Fruit fly (Drosophila melanogaster) whole organism, embryonic: ENCODE measurements around the gene CG42525.

Experiments
- BtbVII ChIP-seq: fragments of 200-800 bp; sonication (Bioruptor generic); optimal IDR thresholded peaks from 3 replicates; lab custom pipeline; 2017; ENCODE audit warnings: missing biosample characterization, mild to moderate bottlenecking, missing genetic modification characterization
- CG1024 ChIP-seq: fragments of 200-800 bp; sonication (Bioruptor generic); IDR thresholded peaks from 2 replicates; pipeline ENCODE4 v1.3.6; 2022; ENCODE audit warnings: missing biosample characterization, missing genetic modification characterization
- CG10267 ChIP-seq: fragments of 200-800 bp; sonication (Bioruptor generic); optimal IDR thresholded peaks from 2 replicates; lab custom pipeline; 2018; ENCODE audit warnings: missing biosample characterization, mild to moderate bottlenecking, missing genetic modification characterization, moderate library complexity
- CG10462 ChIP-seq: fragments of 200-800 bp; sonication (Bioruptor generic); optimal IDR thresholded peaks from 2 replicates; lab custom pipeline; 2016; ENCODE audit warnings: missing biosample characterization, missing genetic modification characterization
- CG10543 ChIP-seq: fragments of 200-800 bp; sonication (Bioruptor generic); optimal IDR thresholded peaks from 3 replicates; lab custom pipeline; 2017; ENCODE audit warnings: missing biosample characterization, mild to moderate bottlenecking, missing genetic modification characterization, moderate library complexity
- CG12155 ChIP-seq: fragments of 200-800 bp; sonication (Bioruptor generic); optimal IDR thresholded peaks from 3 replicates; lab custom pipeline; 2016; ENCODE audit warnings: missing biosample characterization, missing genetic modification characterization
- CG12769 ChIP-seq: fragments of 200-800 bp; sonication (Bioruptor generic); optimal IDR thresholded peaks from 2 replicates; lab custom pipeline; 2019; ENCODE audit warnings: missing biosample characterization, mild to moderate bottlenecking, missing genetic modification characterization, moderate library complexity
- CG14441 ChIP-seq: fragments of 200-800 bp; sonication (Bioruptor generic); IDR thresholded peaks from 2 replicates; pipeline ENCODE4 v1.3.6; 2022; ENCODE audit warnings: missing biosample characterization, missing genetic modification characterization
- CG1647 ChIP-seq: fragments of 200-800 bp; sonication (Bioruptor generic); optimal IDR thresholded peaks from 3 replicates; lab custom pipeline; 2016; ENCODE audit warnings: missing biosample characterization, missing genetic modification characterization
- CG17568 ChIP-seq: fragments of 200-800 bp; sonication (Bioruptor generic); optimal IDR thresholded peaks from 2 replicates; lab custom pipeline; 2018; ENCODE audit warnings: missing biosample characterization, mild to moderate bottlenecking, missing genetic modification characterization, moderate library complexity
- CG17829 ChIP-seq: fragments of 200-800 bp; optimal IDR thresholded peaks from 2 replicates; lab custom pipeline; 2019; ENCODE audit warnings: missing biosample characterization, mild to moderate bottlenecking, missing genetic modification characterization, moderate library complexity
- CG18011 ChIP-seq: fragments of 200-800 bp; sonication (Bioruptor generic); optimal IDR thresholded peaks from 2 replicates; lab custom pipeline; 2017; ENCODE audit warnings: missing biosample characterization, missing genetic modification characterization, mild to moderate bottlenecking, moderate library complexity, missing genotype
- CG18599 ChIP-seq: fragments of 200-800 bp; sonication (Bioruptor generic); optimal IDR thresholded peaks from 3 replicates; lab custom pipeline; 2017; ENCODE audit warnings: missing biosample characterization, missing genetic modification characterization, mild to moderate bottlenecking, moderate library complexity, missing genetic modification reagents
- CG31365 ChIP-seq: fragments of 200-800 bp; sonication (Bioruptor generic); optimal IDR thresholded peaks from 2 replicates; lab custom pipeline; 2018; ENCODE audit warnings: missing biosample characterization, mild to moderate bottlenecking, missing genetic modification characterization
- CG34376 ChIP-seq: fragments of 200-800 bp; sonication (Bioruptor generic); optimal IDR thresholded peaks from 2 replicates; lab custom pipeline; 2018; ENCODE audit warnings: missing biosample characterization, mild to moderate bottlenecking, missing genetic modification characterization
- CG3995 ChIP-seq: fragments of 200-800 bp; sonication (Bioruptor generic); optimal IDR thresholded peaks from 3 replicates; lab custom pipeline; 2016; ENCODE audit warnings: missing biosample characterization, missing genetic modification characterization
- CG4360 ChIP-seq: fragments of 200-800 bp; sonication (Bioruptor generic); IDR thresholded peaks from 2 replicates; pipeline ENCODE4 v1.3.6; 2022; ENCODE audit warnings: missing biosample characterization, missing genetic modification characterization
- CG4617 ChIP-seq: fragments of 200-800 bp; sonication (Bioruptor generic); optimal IDR thresholded peaks from 3 replicates; lab custom pipeline; 2016; ENCODE audit warnings: missing biosample characterization, missing genetic modification characterization, borderline replicate concordance
- CG7745 ChIP-seq: fragments of 200-800 bp; sonication (Bioruptor generic); optimal IDR thresholded peaks from 2 replicates; lab custom pipeline; 2018; ENCODE audit warnings: missing biosample characterization, mild to moderate bottlenecking, missing genetic modification characterization, moderate library complexity
- CG8290 ChIP-seq, 3 experiments: fragments of 200-800 bp; sonication (Bioruptor generic); optimal IDR thresholded peaks; 2 replicates each; lab custom pipeline; 2016 to 2019; ENCODE audit warnings: missing biosample characterization in 3 of 3, missing genetic modification characterization in 3 of 3, mild to moderate bottlenecking in 2 of 3, moderate library complexity in 1 of 3
- CoRest ChIP-seq: fragments of 200-800 bp; sonication (Bioruptor generic); optimal IDR thresholded peaks from 3 replicates; lab custom pipeline; 2018; ENCODE audit warnings: missing biosample characterization, mild to moderate bottlenecking, missing genetic modification characterization, moderate library complexity
- Dek ChIP-seq: fragments of 200-800 bp; sonication (Bioruptor generic); optimal IDR thresholded peaks from 3 replicates; lab custom pipeline; 2019; ENCODE audit warnings: missing biosample characterization, mild to moderate bottlenecking, missing genetic modification characterization, moderate library complexity
- Doc2 ChIP-seq: fragments of 200-800 bp; sonication (Bioruptor generic); IDR thresholded peaks from 2 replicates; pipeline ENCODE4 v1.3.6; 2022; ENCODE audit warnings: missing biosample characterization, missing genetic modification characterization
- HHEX ChIP-seq: fragments of 200-800 bp; sonication (Bioruptor generic); optimal IDR thresholded peaks from 3 replicates; lab custom pipeline; 2017; ENCODE audit warnings: missing biosample characterization, mild to moderate bottlenecking, missing genetic modification characterization, missing genetic modification reagents
- Hand ChIP-seq: fragments of 200-800 bp; sonication (Bioruptor generic); optimal IDR thresholded peaks from 2 replicates; lab custom pipeline; 2017; ENCODE audit warnings: mild to moderate bottlenecking, missing biosample characterization, missing genetic modification reagents, missing genetic modification characterization
- Med ChIP-seq: fragments of 200-800 bp; sonication (Bioruptor generic); peaks from one replicate; lab custom pipeline; 2016; ENCODE audit warnings: missing biosample characterization, missing genetic modification characterization, mild to moderate bottlenecking, inconsistent platforms, moderate library complexity
- Trl ChIP-seq, 3 experiments: fragments of >200 bp in 2 of 3; fragments of 200-800 bp in 1 of 3; sonication (Bioruptor generic) in 1 of 3; optimal IDR thresholded peaks; 2 replicates in 1 of 3; 3 replicates in 2 of 3; lab custom pipeline; 2016 to 2017; ENCODE audit warnings: missing biosample characterization in 1 of 3, missing genetic modification characterization in 1 of 3
- Vsx1 ChIP-seq: fragments of 200-800 bp; sonication (Bioruptor generic); optimal IDR thresholded peaks from 2 replicates; lab custom pipeline; 2017; ENCODE audit warnings: missing biosample characterization, mild to moderate bottlenecking, missing genetic modification characterization, missing genetic modification reagents
- Xbp1 ChIP-seq: fragments of 200-800 bp; sonication (Bioruptor generic); optimal IDR thresholded peaks from 3 replicates; lab custom pipeline; 2016; ENCODE audit warnings: missing biosample characterization, mild to moderate bottlenecking, missing genetic modification characterization
- amos ChIP-seq: fragments of 200-800 bp; sonication (Bioruptor generic); IDR thresholded peaks from 2 replicates; pipeline ENCODE4 v1.3.6; 2022; ENCODE audit warnings: missing biosample characterization, missing genetic modification characterization; ENCODE audit not compliant: partially characterized antibody
- ase ChIP-seq: fragments of 200-800 bp; sonication (Bioruptor generic); IDR thresholded peaks from 3 replicates; pipeline ENCODE4 v1.3.6; 2022; ENCODE audit warnings: missing biosample characterization, missing genetic modification characterization
- chm ChIP-seq: fragments of 200-800 bp; sonication (Bioruptor generic); IDR thresholded peaks from 2 replicates; pipeline ENCODE4 v1.3.6; 2022; ENCODE audit warnings: missing biosample characterization, missing genetic modification characterization
- crol ChIP-seq: fragments of 200-800 bp; sonication (Bioruptor generic); IDR thresholded peaks from 2 replicates; pipeline ENCODE4 v1.3.6; 2022; ENCODE audit warnings: missing biosample characterization, missing genetic modification characterization
- dmrt11E ChIP-seq: fragments of 200-800 bp; sonication (Bioruptor generic); optimal IDR thresholded peaks from 3 replicates; lab custom pipeline; 2018; ENCODE audit warnings: missing biosample characterization, mild to moderate bottlenecking, missing genetic modification characterization, moderate library complexity
- exex ChIP-seq: fragments of 200-800 bp; sonication (Bioruptor generic); optimal IDR thresholded peaks from 4 replicates; lab custom pipeline; 2018; ENCODE audit warnings: missing biosample characterization, mild to moderate bottlenecking, missing genetic modification characterization, moderate library complexity
- ftz-f1 ChIP-seq: fragments of 200-800 bp; sonication (Bioruptor generic); optimal IDR thresholded peaks from 2 replicates; lab custom pipeline; 2016; ENCODE audit warnings: missing biosample characterization, missing genetic modification characterization
- grn ChIP-seq: fragments of 200-800 bp; sonication (Bioruptor generic); optimal IDR thresholded peaks from 3 replicates; lab custom pipeline; 2017; ENCODE audit warnings: missing biosample characterization, missing genetic modification characterization
- hbn ChIP-seq: fragments of 200-800 bp; sonication (Bioruptor generic); IDR thresholded peaks from 2 replicates; pipeline ENCODE4 v1.3.6; 2022; ENCODE audit warnings: missing biosample characterization, missing genetic modification characterization; ENCODE audit not compliant: partially characterized antibody
- inv ChIP-seq: fragments of 200-800 bp; sonication (Bioruptor generic); IDR thresholded peaks from 2 replicates; pipeline ENCODE4 v1.3.6; 2022; ENCODE audit warnings: missing biosample characterization, missing genetic modification characterization; ENCODE audit not compliant: partially characterized antibody
- pfk ChIP-seq: fragments of 200-800 bp; sonication (Bioruptor generic); optimal IDR thresholded peaks from 2 replicates; lab custom pipeline; 2018; ENCODE audit warnings: missing biosample characterization, mild to moderate bottlenecking, missing genetic modification characterization, moderate library complexity
- pros ChIP-seq: fragments of 200-800 bp; sonication (Bioruptor generic); optimal IDR thresholded peaks from 3 replicates; lab custom pipeline; 2019; ENCODE audit warnings: missing biosample characterization, mild to moderate bottlenecking, missing genetic modification characterization, moderate library complexity
- slp2 ChIP-seq: fragments of 200-800 bp; sonication (Bioruptor generic); optimal IDR thresholded peaks from 2 replicates; lab custom pipeline; 2016; ENCODE audit warnings: missing biosample characterization, missing genetic modification characterization
- stc ChIP-seq: fragments of 200-800 bp; sonication (Bioruptor generic); IDR thresholded peaks from 2 replicates; pipeline ENCODE4 v1.3.6; 2022; ENCODE audit warnings: missing biosample characterization, missing genetic modification characterization
- sug ChIP-seq: fragments of 200-800 bp; optimal IDR thresholded peaks from 2 replicates; lab custom pipeline; 2019; ENCODE audit warnings: missing biosample characterization, mild to moderate bottlenecking, missing genetic modification characterization, moderate library complexity
- usp ChIP-seq: fragments of >200 bp; optimal IDR thresholded peaks from 2 replicates; lab custom pipeline; 2017; ENCODE audit warnings: missing biosample characterization, missing genetic modification characterization
- zf30C ChIP-seq: fragments of 200-800 bp; sonication (Bioruptor generic); optimal IDR thresholded peaks from 3 replicates; lab custom pipeline; 2018; ENCODE audit warnings: missing biosample characterization, mild to moderate bottlenecking, missing genetic modification characterization

CG42525 gene

dm6 chr3L:3142516-3143382, 46.8 kb downstream of the CG42525 start (continued):
- no peak for TF ChIP-seq CoRest (tag; lab: Kevin White, UChicago)
- peak; percentile 57 for TF ChIP-seq sug (tag; lab: Kevin White, UChicago)
- peak; percentile 1 for TF ChIP-seq CG17568 (GFP tag; lab: Kevin White, UChicago)
- peak; percentile 1 for TF ChIP-seq CG18599 (GFP tag; lab: Kevin White, UChicago)
- peak; percentile 34 for TF ChIP-seq grn (GFP tag; lab: Kevin White, UChicago)
- peak; percentile 47; the same call in 1 of the 2 replicates for TF ChIP-seq crol (GFP tag; lab: Robert Waterston, UW)
- peak; percentile 62 for TF ChIP-seq zf30C (GFP tag; lab: Kevin White, UChicago)
- no peak for TF ChIP-seq CG31365 (tag; lab: Kevin White, UChicago)
- no peak for TF ChIP-seq HHEX (GFP tag; lab: Kevin White, UChicago)
- TF ChIP-seq CG14441 (GFP tag; lab: Robert Waterston, UW): 0 out of 2 replicates have a peak, but pooled peaks have one; percentile 12
- TF ChIP-seq Dek (tag; lab: Kevin White, UChicago): no peak
- TF ChIP-seq ftz-f1 (GFP tag; lab: Kevin White, UChicago): peak; percentile 3
- no peak for TF ChIP-seq ase (GFP tag; lab: Robert Waterston, UW)
- TF ChIP-seq CG12769 (tag; lab: Kevin White, UChicago): peak; percentile 30
- TF ChIP-seq CG1647 (GFP tag; lab: Kevin White, UChicago): no peak
- TF ChIP-seq CG4617: peak; percentile 46
- TF ChIP-seq BtbVII (GFP tag; lab: Kevin White, UChicago): peak; percentile 11
- TF ChIP-seq CG8290 (GFP tag; optimal IDR thresholded peaks at IDR 0.05; lab: Kevin White, UChicago): no peak
- TF ChIP-seq CG8290 (tag; optimal IDR thresholded peaks at IDR 0.05; lab: Kevin White, UChicago): peak in 1 of 2 experiments; percentile 17
- no peak for TF ChIP-seq stc
- no peak for TF ChIP-seq CG12155 (GFP tag; lab: Kevin White, UChicago)
- TF ChIP-seq Trl (optimal IDR thresholded peaks at IDR 0.05; lab: Kevin White, UChicago): no peak
- no peak for TF ChIP-seq Trl (GFP tag; optimal IDR thresholded peaks at IDR 0.05; lab: Kevin White, UChicago)
- no peak for TF ChIP-seq Vsx1 (GFP tag; lab: Kevin White, UChicago)
- no peak for TF ChIP-seq amos (GFP tag; lab: Robert Waterston, UW)
- TF ChIP-seq usp (GFP tag; lab: Kevin White, UChicago): no peak
- TF ChIP-seq Doc2 (GFP tag; lab: Robert Waterston, UW): no peak
- TF ChIP-seq chm (GFP tag; lab: Robert Waterston, UW): 0 out of 2 replicates have a peak, but pooled peaks have one; percentile 14
- TF ChIP-seq slp2 (GFP tag; lab: Kevin White, UChicago): no peak
- no peak for TF ChIP-seq inv (GFP tag; lab: Robert Waterston, UW)
- TF ChIP-seq CG34376 (GFP tag; lab: Kevin White, UChicago): peak; percentile 78
- peak; percentile 74 for TF ChIP-seq Med
- no peak for TF ChIP-seq Hand
- no peak for TF ChIP-seq pfk (GFP tag; lab: Kevin White, UChicago)
- no peak for TF ChIP-seq CG10462 (GFP tag; lab: Kevin White, UChicago)
- TF ChIP-seq dmrt11E (tag; lab: Kevin White, UChicago): no peak
- TF ChIP-seq CG7745: no peak
- no peak for TF ChIP-seq CG1024 (GFP tag; lab: Robert Waterston, UW)
- TF ChIP-seq CG10267 (tag; lab: Kevin White, UChicago): no peak
- peak; percentile 57 for TF ChIP-seq Xbp1
- no peak for TF ChIP-seq CG17829 (tag; lab: Kevin White, UChicago)
- TF ChIP-seq CG10543: peak; percentile 55
- TF ChIP-seq exex (tag; lab: Kevin White, UChicago): peak; percentile 64
- 0 out of 2 replicates have a peak, but pooled peaks have one; percentile 13 for TF ChIP-seq hbn (GFP tag; lab: Robert Waterston, UW)
- peak; percentile 79 for TF ChIP-seq CG3995 (GFP tag; lab: Kevin White, UChicago)
- peak; percentile 72 for TF ChIP-seq CG4360 (GFP tag; lab: Robert Waterston, UW)
- TF ChIP-seq CG18011 (GFP tag; lab: Kevin White, UChicago): no peak
- TF ChIP-seq pros: no peak
